Worm (Caenorhabditis elegans): ENCODE measurements around the gene F52E1.9.

Gene F52E1.9

ce11 chrV:8428585-8429414 is 26.3 kb upstream of the F52E1.9 start:
- no peak for TF ChIP-seq tab-1 (GFP tag; IDR thresholded peaks at IDR 0.05)
- no peak for TF ChIP-seq klf-2 (GFP tag; conservative IDR thresholded peaks at IDR 0.05)
- TF ChIP-seq flt-1 (GFP tag; IDR thresholded peaks at IDR 0.05) = no peak
- TF ChIP-seq cog-1 (tag; optimal IDR thresholded peaks at IDR 0.05) = no peak
- no peak for TF ChIP-seq med-1 (GFP tag; optimal IDR thresholded peaks at IDR 0.05; ENCODE audit: insufficient read depth)
- no peak for TF ChIP-seq T22C8.4 (GFP tag; IDR thresholded peaks at IDR 0.05)
- TF ChIP-seq ref-1 (GFP tag; conservative IDR thresholded peaks at IDR 0.05) = no peak

ce11 chrV:8426741-8427457 is 24.4 kb upstream of the F52E1.9 start:
- TF ChIP-seq tab-1 (GFP tag; IDR thresholded peaks at IDR 0.05) (no peak), ztf-29 (GFP tag; IDR thresholded peaks at IDR 0.05) (no peak), ref-1 (GFP tag; conservative IDR thresholded peaks at IDR 0.05) (no peak), ztf-23 (GFP tag; IDR thresholded peaks at IDR 0.05) (no peak), med-1 (GFP tag; optimal IDR thresholded peaks at IDR 0.05; ENCODE audit: insufficient read depth) (no peak), flt-1 (GFP tag; IDR thresholded peaks at IDR 0.05) (no peak), T22C8.4 (GFP tag; IDR thresholded peaks at IDR 0.05) (no peak), cog-1 (tag; optimal IDR thresholded peaks at IDR 0.05) (no peak), klf-2 (GFP tag; conservative IDR thresholded peaks at IDR 0.05) (no peak)

DNA sequence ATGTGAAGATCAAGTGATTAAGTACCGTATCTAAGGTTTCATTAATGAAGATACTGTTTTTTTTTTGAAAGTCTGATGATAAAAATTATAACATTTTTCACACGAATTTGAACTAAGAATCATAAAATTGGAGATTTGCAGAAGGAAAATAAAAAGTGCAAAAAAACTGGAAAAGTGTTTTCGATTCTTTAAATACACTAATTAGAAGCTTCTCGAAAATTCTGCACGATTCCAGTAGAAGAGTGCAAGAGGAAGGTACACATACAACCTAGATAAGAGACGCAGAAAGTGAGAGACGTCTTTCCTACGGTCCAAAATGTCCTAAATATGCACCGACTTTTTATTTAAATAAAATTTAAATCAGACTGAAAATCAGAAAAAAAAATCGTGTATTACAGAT is 23.7 kb upstream of the F52E1.9 start:
- TF ChIP-seq T22C8.4 (GFP tag; IDR thresholded peaks at IDR 0.05) (no peak), flt-1 (GFP tag; IDR thresholded peaks at IDR 0.05) (no peak), klf-2 (GFP tag; conservative IDR thresholded peaks at IDR 0.05) (no peak), cog-1 (tag; optimal IDR thresholded peaks at IDR 0.05) (no peak), tab-1 (GFP tag; IDR thresholded peaks at IDR 0.05) (no peak), ref-1 (GFP tag; conservative IDR thresholded peaks at IDR 0.05) (no peak), ztf-23 (GFP tag; IDR thresholded peaks at IDR 0.05) (no peak), ztf-29 (GFP tag; IDR thresholded peaks at IDR 0.05) (no peak), med-1 (GFP tag; optimal IDR thresholded peaks at IDR 0.05; ENCODE audit: insufficient read depth) (no peak)

ce11 chrV:8424840-8425814 is 22.7 kb upstream of the F52E1.9 start:
- no peak for TF ChIP-seq klf-2 (GFP tag; conservative IDR thresholded peaks at IDR 0.05)
- TF ChIP-seq cog-1 (tag; optimal IDR thresholded peaks at IDR 0.05) = no peak
- TF ChIP-seq flt-1 (GFP tag; IDR thresholded peaks at IDR 0.05) = no peak
- no peak for TF ChIP-seq tab-1 (GFP tag; IDR thresholded peaks at IDR 0.05)
- TF ChIP-seq ztf-29 (GFP tag; IDR thresholded peaks at IDR 0.05) = no peak
- no peak for TF ChIP-seq ztf-23 (GFP tag; IDR thresholded peaks at IDR 0.05)
- no peak for TF ChIP-seq ref-1 (GFP tag; conservative IDR thresholded peaks at IDR 0.05)
- no peak for TF ChIP-seq med-1 (GFP tag; optimal IDR thresholded peaks at IDR 0.05; ENCODE audit: insufficient read depth)
- no peak for TF ChIP-seq T22C8.4 (GFP tag; IDR thresholded peaks at IDR 0.05)

- TF ChIP-seq klf-2 (GFP tag; conservative IDR thresholded peaks at IDR 0.05) (no peak), ref-1 (GFP tag; conservative IDR thresholded peaks at IDR 0.05) (no peak), flt-1 (GFP tag; IDR thresholded peaks at IDR 0.05) (no peak), med-1 (GFP tag; optimal IDR thresholded peaks at IDR 0.05; ENCODE audit: insufficient read depth) (no peak), cog-1 (tag; optimal IDR thresholded peaks at IDR 0.05) (no peak), T22C8.4 (GFP tag; IDR thresholded peaks at IDR 0.05) (no peak), tab-1 (GFP tag; IDR thresholded peaks at IDR 0.05) (no peak), ztf-23 (GFP tag; IDR thresholded peaks at IDR 0.05) (no peak), ztf-29 (GFP tag; IDR thresholded peaks at IDR 0.05) (no peak)
Observed at ce11 chrV:8417271-8417670, 14.8 kb upstream of the F52E1.9 start.

- TF ChIP-seq ref-1 (GFP tag; conservative IDR thresholded peaks at IDR 0.05) = no peak
Observed at ce11 chrV:8415113-8415530, 12.7 kb upstream of the F52E1.9 start.

ce11 chrV:8414036-8414728 is 11.7 kb upstream of the F52E1.9 start, which contains the start of gene pos-1:
TSS of gene pos-1 (plus strand) at chrV:8414086.
- TF ChIP-seq tab-1 (GFP tag; IDR thresholded peaks at IDR 0.05) (no peak), ref-1 (GFP tag; conservative IDR thresholded peaks at IDR 0.05) (no peak), klf-2 (GFP tag; conservative IDR thresholded peaks at IDR 0.05) (no peak), flt-1 (GFP tag; IDR thresholded peaks at IDR 0.05) (no peak), cog-1 (tag; optimal IDR thresholded peaks at IDR 0.05) (no peak), ztf-29 (GFP tag; IDR thresholded peaks at IDR 0.05) (no peak), ztf-23 (GFP tag; IDR thresholded peaks at IDR 0.05) (no peak), T22C8.4 (GFP tag; IDR thresholded peaks at IDR 0.05) (no peak), med-1 (GFP tag; optimal IDR thresholded peaks at IDR 0.05; ENCODE audit: insufficient read depth) (no peak)

DNA sequence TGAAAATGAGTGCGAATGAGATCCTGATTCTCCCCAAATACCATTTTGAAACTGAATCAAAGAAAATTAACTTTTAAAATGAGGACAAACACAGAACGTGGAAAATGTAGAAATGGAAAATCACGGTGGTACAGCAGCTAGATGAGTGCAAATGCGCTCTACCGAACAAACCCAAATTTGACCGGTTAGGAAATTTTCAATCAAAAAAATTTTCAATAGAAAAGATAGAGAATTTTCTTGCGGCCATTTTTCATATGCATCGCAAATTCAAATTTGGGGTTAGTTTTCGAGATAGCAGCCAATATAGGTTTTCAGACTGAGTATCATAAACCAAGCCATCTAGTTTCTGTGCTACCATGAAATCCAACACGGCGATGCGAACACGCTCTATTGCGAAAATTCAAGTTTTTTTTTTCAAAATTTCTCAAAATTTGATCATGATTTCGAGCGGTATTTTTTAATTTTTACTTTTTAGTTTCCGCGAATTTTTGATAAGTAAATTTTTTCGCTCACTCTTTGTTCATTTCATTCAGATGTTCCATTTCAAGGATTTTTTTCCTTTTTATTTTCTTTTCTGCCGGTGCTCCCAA is 11.1 kb upstream of the F52E1.9 start, which contains the start of gene vha-18:
TSS of gene vha-18 (minus strand) at position 51 of the 590 bp plus-strand sequence.
- TF ChIP-seq ztf-23 (GFP tag; IDR thresholded peaks at IDR 0.05) = no peak
